Fruit fly (Drosophila melanogaster): ENCODE results near the gene CG32603.

Gene CG32603

DNA sequence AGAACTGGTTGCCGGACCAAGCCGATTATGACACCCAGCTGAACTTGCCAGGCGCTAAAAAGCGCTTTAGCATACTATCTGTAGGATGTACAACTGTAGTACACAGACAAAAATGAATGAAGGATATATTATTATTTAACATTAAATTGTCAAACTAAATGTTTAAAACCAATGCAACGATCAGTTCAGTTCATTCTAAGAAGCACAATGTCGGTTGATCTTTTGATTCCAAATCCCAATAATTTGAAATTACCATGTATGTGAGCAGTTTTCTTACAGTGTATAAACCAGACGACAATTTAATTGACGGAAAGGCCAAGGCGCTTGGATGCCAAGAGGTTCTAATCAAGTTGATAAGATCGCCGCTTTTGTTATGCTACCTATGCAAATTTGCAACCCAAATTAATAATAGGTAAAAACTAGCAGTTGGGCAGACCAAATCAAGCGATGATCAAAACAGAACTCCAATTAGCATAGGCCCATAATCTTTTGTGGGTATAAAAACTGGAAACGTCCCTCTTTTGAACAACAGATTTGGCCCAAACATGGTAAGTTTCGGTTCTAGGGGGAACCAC is 15.2 kb upstream of the CG32603 start, which contains the start of gene CG12480 (continued):
- TF ChIP-seq CG14050 (GFP tag; IDR thresholded peaks at IDR 0.05) (no peak), Lhr (GFP tag; optimal IDR thresholded peaks at IDR 0.05) (no peak), yki (optimal IDR thresholded peaks at IDR 0.05) (no peak), H15 (GFP tag; IDR thresholded peaks at IDR 0.05) (no peak), run (tag; optimal IDR thresholded peaks at IDR 0.05) (no peak), Gug (GFP tag; IDR thresholded peaks at IDR 0.05) (no peak), inv (GFP tag; IDR thresholded peaks at IDR 0.05; ENCODE audit: partially characterized antibody) (no peak), Blimp-1 (GFP tag; optimal IDR thresholded peaks at IDR 0.05) (no peak), CG10462 (GFP tag; optimal IDR thresholded peaks at IDR 0.05) (no peak), Bdp1 (GFP tag; optimal IDR thresholded peaks at IDR 0.05) (no peak), gfzf (GFP tag; optimal IDR thresholded peaks at IDR 0.05) (no peak), Gsc (GFP tag; IDR thresholded peaks at IDR 0.05) (no peak), peb (GFP tag; IDR thresholded peaks at IDR 0.05) (no peak), CG31388 (GFP tag; optimal IDR thresholded peaks at IDR 0.05) (no peak), CG10431 (GFP tag; optimal IDR thresholded peaks at IDR 0.05) (no peak), tin (GFP tag; optimal IDR thresholded peaks at IDR 0.05) (no peak), CG15601 (tag; optimal IDR thresholded peaks at IDR 0.05) (no peak), Taf1 (GFP tag; IDR thresholded peaks at IDR 0.05) (peak; percentile 75), h (optimal IDR thresholded peaks at IDR 0.05) (no peak), Nf-YC (tag; optimal IDR thresholded peaks at IDR 0.05) (no peak), CG7372 (GFP tag; IDR thresholded peaks at IDR 0.05) (peak; percentile 52; the same call in 1 of the 2 replicates), CG1792 (GFP tag; optimal IDR thresholded peaks at IDR 0.05) (no peak), kni (GFP tag; optimal IDR thresholded peaks at IDR 0.05) (no peak), nom (GFP tag; optimal IDR thresholded peaks at IDR 0.05) (no peak), NK7.1 (GFP tag; optimal IDR thresholded peaks at IDR 0.05) (no peak), sug (tag; optimal IDR thresholded peaks at IDR 0.05) (peak; percentile 13), Oli (tag; optimal IDR thresholded peaks at IDR 0.05) (peak; percentile 0), B-H1 (GFP tag; IDR thresholded peaks at IDR 0.05) (no peak; the same call in 2 of the 3 replicates), ci (GFP tag; IDR thresholded peaks at IDR 0.05) (no peak), fd3F (GFP tag; optimal IDR thresholded peaks at IDR 0.05) (peak; percentile 49), org-1 (GFP tag; optimal IDR thresholded peaks at IDR 0.05) (no peak), insv (GFP tag; optimal IDR thresholded peaks at IDR 0.05) (no peak), CG14860 (GFP tag; IDR thresholded peaks at IDR 0.05; ENCODE audit: partially characterized antibody) (no peak), Fer2 (tag; optimal IDR thresholded peaks at IDR 0.05) (no peak), exex (tag; optimal IDR thresholded peaks at IDR 0.05) (peak; percentile 6), pfk (GFP tag; optimal IDR thresholded peaks at IDR 0.05) (no peak), cg (GFP tag; optimal IDR thresholded peaks at IDR 0.05) (no peak), CG7839 (tag; optimal IDR thresholded peaks at IDR 0.05) (peak; percentile 68), cad (GFP tag; optimal IDR thresholded peaks at IDR 0.05) (no peak), CG12391 (tag; optimal IDR thresholded peaks at IDR 0.05) (peak; percentile 26), Kr (GFP tag; optimal IDR thresholded peaks at IDR 0.05) (no peak), Trl (optimal IDR thresholded peaks at IDR 0.05) (no peak), Trl (GFP tag; optimal IDR thresholded peaks at IDR 0.05) (peak; percentile 4), abd-A (tag; optimal IDR thresholded peaks at IDR 0.05) (peak; percentile 28), kah (GFP tag; optimal IDR thresholded peaks at IDR 0.05) (no peak), zen2 (GFP tag; IDR thresholded peaks at IDR 0.05; ENCODE audit: partially characterized antibody) (no peak), hbn (GFP tag; IDR thresholded peaks at IDR 0.05; ENCODE audit: partially characterized antibody) (no peak), CG16813 (GFP tag; IDR thresholded peaks at IDR 0.05; ENCODE audit: partially characterized antibody) (no peak), CG7786 (GFP tag; optimal IDR thresholded peaks at IDR 0.05) (no peak), CG15479 (GFP tag; optimal IDR thresholded peaks at IDR 0.05) (no peak), CG13287 (GFP tag; IDR thresholded peaks at IDR 0.05; ENCODE audit: partially characterized antibody) (no peak)
